Worm (Caenorhabditis elegans): ENCODE data around the gene F27C8.2.

DNA sequence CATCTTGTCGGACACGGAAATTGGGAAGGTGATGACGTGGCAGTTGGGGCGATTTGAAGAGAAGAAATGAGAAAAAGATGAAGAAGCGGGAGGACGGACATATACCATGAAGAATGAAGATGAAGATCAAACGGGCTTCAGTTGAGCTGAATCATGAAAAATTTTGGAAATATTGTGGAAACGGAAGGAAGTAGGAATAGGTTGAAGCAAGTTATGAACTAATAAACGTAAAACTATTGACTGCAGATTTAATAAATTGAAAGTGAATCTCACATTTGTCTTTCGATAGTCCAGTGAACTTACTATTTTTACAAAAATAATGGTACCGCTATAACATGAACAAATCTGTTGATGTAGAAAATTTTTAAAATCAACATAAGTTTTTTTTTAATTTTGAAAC lies 29.7 kb upstream of the F27C8.2 start, which contains the start of gene lron-14:
- no peak for TF ChIP-seq sox-4 (tag; optimal IDR thresholded peaks at IDR 0.05)
- TF ChIP-seq C38D4.7 (GFP tag; optimal IDR thresholded peaks at IDR 0.05): no peak
- no peak for TF ChIP-seq unc-55 (GFP tag; optimal IDR thresholded peaks at IDR 0.05)

Measured in whole organism, late embryonic.